Worm (Caenorhabditis elegans) whole organism, young adult: ENCODE measurements around the gene act-1.
A peak's percentile ranks its signal among the peaks of the same experiment; 100 is the strongest.

Experiments used
- B0035.1 ChIP-seq: sonication (generic microtip); optimal IDR thresholded peaks from 2 replicates; lab custom pipeline; 2016; ENCODE audit warnings: missing genetic modification characterization, mild to moderate bottlenecking, missing compliant biosample characterization, missing genotype, missing genetic modification reagents
- B0261.1 ChIP-seq: sonication (generic microtip); optimal IDR thresholded peaks from 2 replicates; lab custom pipeline; 2016; ENCODE audit warnings: mild to moderate bottlenecking, missing genetic modification characterization, moderate library complexity, missing compliant biosample characterization
- C06A6.2 ChIP-seq: fragments of 200-800 bp; sonication (Bioruptor generic); conservative IDR thresholded peaks from 2 replicates; pipeline ENCODE4 v1.3.6; 2022; ENCODE audit warnings: missing genetic modification characterization, missing compliant biosample characterization
- F23B12.7 ChIP-seq: sonication (generic microtip); optimal IDR thresholded peaks from 2 replicates; lab custom pipeline; 2017; ENCODE audit warnings: missing genetic modification characterization, mild to moderate bottlenecking, missing compliant biosample characterization, antibody characterized with exemption, moderate library complexity; ENCODE audit not compliant: insufficient read depth
- F49E8.2 ChIP-seq: sonication (generic microtip); optimal IDR thresholded peaks from 3 replicates; lab custom pipeline; 2017; ENCODE audit warnings: missing genetic modification characterization, mild to moderate bottlenecking, missing compliant biosample characterization, antibody characterized with exemption, moderate library complexity; ENCODE audit not compliant: insufficient read depth
- ZK185.1 ChIP-seq: sonication (generic microtip); optimal IDR thresholded peaks from 2 replicates; lab custom pipeline; 2016; ENCODE audit warnings: mild to moderate bottlenecking, missing genetic modification characterization, missing compliant biosample characterization; ENCODE audit not compliant: poor library complexity, severe bottlenecking
- akir-1 ChIP-seq: fragments of 200-800 bp; sonication (Bioruptor generic); optimal IDR thresholded peaks from 2 replicates; lab custom pipeline; 2018; ENCODE audit warnings: mild to moderate bottlenecking, missing genetic modification characterization, moderate library complexity, missing compliant biosample characterization
- ama-1 ChIP-seq, 3 experiments: fragments of 150-350 bp in 1 of 3; sonication (generic microtip) in 2 of 3; optimal IDR thresholded peaks; 2 replicates each; lab custom pipeline; 2014 to 2018; ENCODE audit warnings: missing biosample characterization in 2 of 3, missing genetic modification characterization in 2 of 3, missing genetic modification reagents in 2 of 3
- aptf-3 ChIP-seq: fragments of 200-800 bp; sonication (Bioruptor generic); IDR thresholded peaks from 2 replicates; pipeline ENCODE4 v1.3.6; 2022; ENCODE audit warnings: missing genetic modification characterization, missing compliant biosample characterization
- atf-7 ChIP-seq: sonication (generic microtip); optimal IDR thresholded peaks from 2 replicates; lab custom pipeline; 2017; ENCODE audit warnings: mild to moderate bottlenecking, missing genetic modification characterization, missing compliant biosample characterization
- attf-3 ChIP-seq: fragments of 200-800 bp; sonication (Bioruptor generic); conservative IDR thresholded peaks from 2 replicates; pipeline ENCODE4 v1.3.6; 2022; ENCODE audit warnings: missing genetic modification reagents, missing genetic modification characterization, missing compliant biosample characterization
- attf-5 ChIP-seq: fragments of 200-800 bp; sonication (Bioruptor generic); optimal IDR thresholded peaks from 2 replicates; lab custom pipeline; 2018; ENCODE audit warnings: mild to moderate bottlenecking, missing genetic modification characterization, missing compliant biosample characterization
- bed-1 ChIP-seq: fragments of 200-800 bp; sonication (Bioruptor generic); IDR thresholded peaks from 2 replicates; pipeline ENCODE4 v1.3.6; 2022; ENCODE audit warnings: missing genetic modification reagents, missing genetic modification characterization, missing compliant biosample characterization
- bed-2 ChIP-seq: fragments of 200-800 bp; sonication (Bioruptor generic); IDR thresholded peaks from 2 replicates; pipeline ENCODE4 v1.3.6; 2022; ENCODE audit warnings: missing genetic modification reagents, missing genetic modification characterization, missing compliant biosample characterization
- cebp-1 ChIP-seq, 2 experiments: fragments of 200-800 bp in 1 of 2; sonication (Bioruptor generic) in 1 of 2; sonication (generic microtip) in 1 of 2; IDR thresholded peaks in 1 of 2; optimal IDR thresholded peaks in 1 of 2; 2 replicates each; pipeline versions ENCODE4 v1.3.6 to Lab custom; 2017 to 2022; ENCODE audit warnings: missing compliant biosample characterization in 2 of 2, missing genetic modification characterization in 2 of 2, mild to moderate bottlenecking in 1 of 2, missing genetic modification reagents in 1 of 2, moderate library complexity in 1 of 2
- ceh-27 ChIP-seq: fragments of 200-800 bp; sonication (Bioruptor generic); optimal IDR thresholded peaks from 2 replicates; lab custom pipeline; 2018; ENCODE audit warnings: mild to moderate bottlenecking, missing genetic modification characterization, moderate library complexity, missing compliant biosample characterization
- ceh-79 ChIP-seq: sonication (generic microtip); optimal IDR thresholded peaks from 2 replicates; lab custom pipeline; 2017; ENCODE audit warnings: mild to moderate bottlenecking, missing genetic modification characterization, missing compliant biosample characterization
- chd-7 ChIP-seq: sonication (generic microtip); optimal IDR thresholded peaks from 2 replicates; lab custom pipeline; 2016; ENCODE audit warnings: mild to moderate bottlenecking, missing genetic modification characterization, moderate library complexity, missing compliant biosample characterization
- dox-1 ChIP-seq: fragments of 200-800 bp; sonication (Bioruptor generic); IDR thresholded peaks from 2 replicates; pipeline ENCODE4 v1.3.6; 2022; ENCODE audit warnings: missing genetic modification reagents, missing genetic modification characterization, missing compliant biosample characterization
- dpl-1 ChIP-seq: fragments of 150-350 bp; optimal IDR thresholded peaks from 2 replicates; lab custom pipeline; 2014; ENCODE audit warnings: missing biosample characterization, missing genetic modification reagents, missing genetic modification characterization
- ekl-4 ChIP-seq: fragments of 200-800 bp; sonication (Bioruptor generic); IDR thresholded peaks from 2 replicates; pipeline ENCODE4 v1.3.6; 2022; ENCODE audit warnings: missing genetic modification reagents, missing genetic modification characterization, missing compliant biosample characterization
- hlh-26 ChIP-seq: fragments of 200-800 bp; sonication (Bioruptor generic); conservative IDR thresholded peaks from 2 replicates; pipeline ENCODE4 v1.3.6; 2022; ENCODE audit warnings: missing genetic modification reagents, missing genetic modification characterization, missing compliant biosample characterization
- hsf-1 ChIP-seq: fragments of 200-800 bp; sonication (Bioruptor generic); IDR thresholded peaks from 2 replicates; pipeline ENCODE4 v1.3.6; 2022; ENCODE audit warnings: missing genetic modification reagents, missing genetic modification characterization, missing compliant biosample characterization
- let-607 ChIP-seq, 2 experiments: fragments of 200-800 bp in 1 of 2; sonication (Bioruptor generic) in 1 of 2; sonication (generic microtip) in 1 of 2; optimal IDR thresholded peaks; 2 replicates each; lab custom pipeline; 2016 to 2018; ENCODE audit warnings: mild to moderate bottlenecking in 2 of 2, missing compliant biosample characterization in 2 of 2, missing genetic modification characterization in 2 of 2, moderate library complexity in 2 of 2, missing genotype in 1 of 2
- lsy-27 ChIP-seq: sonication (generic microtip); optimal IDR thresholded peaks from 2 replicates; lab custom pipeline; 2017; ENCODE audit warnings: missing genetic modification characterization, mild to moderate bottlenecking, missing compliant biosample characterization, antibody characterized with exemption, missing genotype, borderline replicate concordance; ENCODE audit not compliant: insufficient read depth
- madf-10 ChIP-seq: sonication (generic microtip); optimal IDR thresholded peaks from 2 replicates; lab custom pipeline; 2016; ENCODE audit warnings: mild to moderate bottlenecking, missing genetic modification characterization, missing compliant biosample characterization
- mcd-1 ChIP-seq: fragments of 200-800 bp; sonication (Bioruptor generic); IDR thresholded peaks from 2 replicates; pipeline ENCODE4 v1.3.6; 2022; ENCODE audit warnings: missing genetic modification reagents, missing genetic modification characterization, missing compliant biosample characterization
- mel-28 ChIP-seq: sonication (generic microtip); optimal IDR thresholded peaks from 2 replicates; lab custom pipeline; 2016; ENCODE audit warnings: borderline replicate concordance, mild to moderate bottlenecking, missing genetic modification characterization, missing compliant biosample characterization
- nfya-2 ChIP-seq: fragments of 200-800 bp; sonication (Bioruptor generic); IDR thresholded peaks from 2 replicates; pipeline ENCODE4 v1.3.6; 2022; ENCODE audit warnings: missing genetic modification reagents, missing genetic modification characterization, missing compliant biosample characterization
- nfyb-1 ChIP-seq: fragments of 200-800 bp; sonication (Bioruptor generic); IDR thresholded peaks from 2 replicates; pipeline ENCODE4 v1.3.6; 2022; ENCODE audit warnings: missing genetic modification reagents, missing genetic modification characterization, missing compliant biosample characterization
- nhr-120 ChIP-seq: fragments of 200-800 bp; sonication (Bioruptor generic); IDR thresholded peaks from 2 replicates; pipeline ENCODE4 v1.3.6; 2022; ENCODE audit warnings: missing genetic modification characterization, missing compliant biosample characterization
- nhr-90 ChIP-seq: sonication (generic microtip); optimal IDR thresholded peaks from 2 replicates; lab custom pipeline; 2016; ENCODE audit warnings: missing genotype, mild to moderate bottlenecking, missing genetic modification characterization, missing compliant biosample characterization
- pbrm-1 ChIP-seq: fragments of 200-800 bp; sonication (Bioruptor generic); IDR thresholded peaks from 2 replicates; pipeline ENCODE4 v1.3.6; 2022; ENCODE audit warnings: missing genetic modification reagents, missing genetic modification characterization, missing compliant biosample characterization
- pha-4 ChIP-seq: fragments of 150-350 bp; sonication (generic microtip); optimal IDR thresholded peaks from 2 replicates; lab custom pipeline; 2014; ENCODE audit warnings: missing biosample characterization, missing genetic modification reagents, missing genetic modification characterization
- sdz-38 ChIP-seq: sonication (generic microtip); optimal IDR thresholded peaks from 2 replicates; lab custom pipeline; 2016; ENCODE audit warnings: missing genotype, missing genetic modification characterization, missing compliant biosample characterization
- sea-2 ChIP-seq: fragments of 200-800 bp; sonication (Bioruptor generic); IDR thresholded peaks from 2 replicates; pipeline ENCODE4 v1.3.6; 2022; ENCODE audit warnings: missing genetic modification characterization, missing compliant biosample characterization
- somi-1 ChIP-seq: fragments of 200-800 bp; sonication (Bioruptor generic); optimal IDR thresholded peaks from 2 replicates; lab custom pipeline; 2018; ENCODE audit warnings: mild to moderate bottlenecking, missing genetic modification characterization, missing compliant biosample characterization
- tbp1 ChIP-seq: fragments of 200-800 bp; sonication (Bioruptor generic); optimal IDR thresholded peaks from 2 replicates; lab custom pipeline; 2018; ENCODE audit warnings: mild to moderate bottlenecking, missing genetic modification characterization, missing compliant biosample characterization
- tbx-9 ChIP-seq: sonication (generic microtip); optimal IDR thresholded peaks from 2 replicates; lab custom pipeline; 2016; ENCODE audit warnings: borderline replicate concordance, missing genetic modification characterization, inconsistent platforms, missing compliant biosample characterization
- ztf-18 ChIP-seq: sonication (generic microtip); optimal IDR thresholded peaks from 2 replicates; lab custom pipeline; 2016; ENCODE audit warnings: missing genotype, mild to moderate bottlenecking, missing genetic modification characterization, missing compliant biosample characterization
- ztf-22 ChIP-seq: fragments of 200-800 bp; sonication (Bioruptor generic); optimal IDR thresholded peaks from 2 replicates; lab custom pipeline; 2018; ENCODE audit warnings: mild to moderate bottlenecking, missing genetic modification characterization, moderate library complexity, missing compliant biosample characterization

Gene act-1

ce11 chrV:11039379-11039954, 41.4 kb upstream of the act-1 start, which contains the start of gene pak-2 (continued):
- TF ChIP-seq nfyb-1, result no peak
- TF ChIP-seq pbrm-1 (GFP tag; lab: Robert Waterston, UW), result peak; percentile 54; the same call in 1 of the 2 replicates
- TF ChIP-seq chd-7 (tag; lab: Kevin White, UChicago), result no peak
- TF ChIP-seq sdz-38 (tag; lab: Kevin White, UChicago), result no peak
- no peak for TF ChIP-seq ama-1 (optimal IDR thresholded peaks at IDR 0.05; lab: Kevin White, UChicago)
- no peak for TF ChIP-seq ama-1 (GFP tag; optimal IDR thresholded peaks at IDR 0.05; lab: Kevin White, UChicago)
- no peak for TF ChIP-seq lsy-27 (tag; lab: Kevin White, UChicago)
- no peak for TF ChIP-seq ceh-79
- TF ChIP-seq ZK185.1 (tag; lab: Kevin White, UChicago), result no peak
- TF ChIP-seq pha-4 (tag; lab: Kevin White, UChicago), result no peak
- TF ChIP-seq mcd-1 (GFP tag; lab: Robert Waterston, UW), result peak; percentile 88
- no peak for TF ChIP-seq ztf-22 (GFP tag; lab: Kevin White, UChicago)
- no peak for TF ChIP-seq nfya-2
- 0 out of 2 replicates have a peak, but pooled peaks have one; percentile 69 for TF ChIP-seq bed-2
- no peak for TF ChIP-seq bed-1 (GFP tag; lab: Robert Waterston, UW)
- peak; percentile 26 for TF ChIP-seq F49E8.2 (tag; lab: Kevin White, UChicago)
- peak in 1 of 2 experiments; percentile 3 for TF ChIP-seq let-607 (tag; optimal IDR thresholded peaks at IDR 0.05; lab: Kevin White, UChicago)
- peak; percentile 1 for TF ChIP-seq B0261.1 (tag; lab: Kevin White, UChicago)
- TF ChIP-seq mel-28, result no peak
- TF ChIP-seq dpl-1, result no peak
- TF ChIP-seq akir-1 (GFP tag; lab: Kevin White, UChicago), result peak; percentile 64
- peak; percentile 10 for TF ChIP-seq somi-1 (GFP tag; lab: Kevin White, UChicago)
- TF ChIP-seq aptf-3, result no peak
- TF ChIP-seq tbp1, result peak; percentile 30
- TF ChIP-seq hlh-26 (GFP tag; lab: Robert Waterston, UW), result no peak
- TF ChIP-seq nhr-120 (GFP tag; lab: Robert Waterston, UW), result no peak
- no peak for TF ChIP-seq ekl-4 (GFP tag; lab: Robert Waterston, UW)
- TF ChIP-seq dox-1 (GFP tag; lab: Robert Waterston, UW), result no peak; the same call in 1 of the 2 replicates
- no peak for TF ChIP-seq tbx-9
- TF ChIP-seq ceh-27 (GFP tag; lab: Kevin White, UChicago), result peak; percentile 84
- TF ChIP-seq attf-5 (GFP tag; lab: Kevin White, UChicago), result peak; percentile 83
- TF ChIP-seq B0035.1 (tag; lab: Kevin White, UChicago), result no peak
- peak; percentile 58 for TF ChIP-seq madf-10 (tag; lab: Kevin White, UChicago)
- no peak for TF ChIP-seq atf-7 (tag; lab: Kevin White, UChicago)
- no peak for TF ChIP-seq sea-2 (GFP tag; lab: Robert Waterston, UW)
- TF ChIP-seq nhr-90 (tag; lab: Kevin White, UChicago), result no peak
- TF ChIP-seq attf-3 (GFP tag; lab: Robert Waterston, UW), result peak; percentile 51; the same call in 1 of the 2 replicates
- no peak for TF ChIP-seq hsf-1
- peak; percentile 49 for TF ChIP-seq ztf-18 (tag; lab: Kevin White, UChicago)
- peak; percentile 86 for TF ChIP-seq F23B12.7 (tag; lab: Kevin White, UChicago)
- TF ChIP-seq cebp-1 (GFP tag; IDR thresholded peaks at IDR 0.05; lab: Robert Waterston, UW), result no peak
- TF ChIP-seq cebp-1 (tag; optimal IDR thresholded peaks at IDR 0.05; lab: Kevin White, UChicago), result peak; percentile 55
- no peak for TF ChIP-seq C06A6.2
- TF ChIP-seq, all 124 proteins: peak for 29
